Fruit fly (Drosophila melanogaster): ENCODE measurements around the gene mtd.

Gene mtd

dm6 chr3R:5350393-5350972 lies at the start of gene mtd:
mtd (minus strand) TSS chr3R:5350443.
- TF ChIP-seq noc (tag; optimal IDR thresholded peaks at IDR 0.05), result no peak

dm6 chr3R:5399096-5399495 lies 48.9 kb upstream of the mtd start, which contains the start of gene Or83a:
Or83a (minus strand) TSS chr3R:5399196.
- TF ChIP-seq noc (tag; optimal IDR thresholded peaks at IDR 0.05), result no peak

dm6 chr3R:5395210-5395609 lies 45.0 kb upstream of the mtd start:
- no peak for TF ChIP-seq noc (tag; optimal IDR thresholded peaks at IDR 0.05)

dm6 chr3R:5393742-5394391 lies 43.6 kb upstream of the mtd start, which contains the start of gene CG1172:
CG1172 (plus strand) TSS chr3R:5393922.
- no peak for TF ChIP-seq noc (tag; optimal IDR thresholded peaks at IDR 0.05)

dm6 chr3R:5392621-5393020 lies 42.4 kb upstream of the mtd start, which contains the start of gene kkv:
kkv (minus strand) TSS chr3R:5392866.
- no peak for TF ChIP-seq noc (tag; optimal IDR thresholded peaks at IDR 0.05)

- TF ChIP-seq noc (tag; optimal IDR thresholded peaks at IDR 0.05), result no peak
Measured at dm6 chr3R:5392033-5392432, 41.8 kb upstream of the mtd start.

- TF ChIP-seq noc (tag; optimal IDR thresholded peaks at IDR 0.05), result no peak
Measured at dm6 chr3R:5390095-5390663, 39.9 kb upstream of the mtd start.

dm6 chr3R:5389435-5389834 lies 39.2 kb upstream of the mtd start:
- no peak for TF ChIP-seq noc (tag; optimal IDR thresholded peaks at IDR 0.05)

- no peak for TF ChIP-seq noc (tag; optimal IDR thresholded peaks at IDR 0.05)
Measured at dm6 chr3R:5389034-5389433, 38.8 kb upstream of the mtd start.

dm6 chr3R:5387996-5388395 lies 37.8 kb upstream of the mtd start:
- TF ChIP-seq noc (tag; optimal IDR thresholded peaks at IDR 0.05), result no peak

dm6 chr3R:5387564-5387963 lies 37.3 kb upstream of the mtd start, which contains the start of gene CG14668:
CG14668 (minus strand) TSS chr3R:5387664.
- no peak for TF ChIP-seq noc (tag; optimal IDR thresholded peaks at IDR 0.05)

dm6 chr3R:5385761-5386160 lies 35.5 kb upstream of the mtd start:
- no peak for TF ChIP-seq noc (tag; optimal IDR thresholded peaks at IDR 0.05)

- no peak for TF ChIP-seq noc (tag; optimal IDR thresholded peaks at IDR 0.05)
Measured at dm6 chr3R:5376612-5377011, 26.4 kb upstream of the mtd start, which contains the start of gene 7B2. 7B2 (plus strand) TSS chr3R:5376780.

- TF ChIP-seq noc (tag; optimal IDR thresholded peaks at IDR 0.05), result no peak
Measured at dm6 chr3R:5374720-5375119, 24.5 kb upstream of the mtd start, which contains the start of the genes hd and CG14667. hd (minus strand) TSS chr3R:5374962. CG14667 (plus strand) TSS chr3R:5375022.

- TF ChIP-seq noc (tag; optimal IDR thresholded peaks at IDR 0.05), result peak; percentile 51
Measured at dm6 chr3R:5371563-5371962, 21.3 kb upstream of the mtd start, which contains the start of gene Polr2F. Polr2F (plus strand) TSS chr3R:5371795.

- no peak for TF ChIP-seq noc (tag; optimal IDR thresholded peaks at IDR 0.05)
Measured at dm6 chr3R:5369490-5370001, 19.3 kb upstream of the mtd start, which contains the start of the genes CG31542 and CG34277. CG31542 (plus strand) TSS chr3R:5369540. CG34277 (plus strand) TSS chr3R:5369540.

Data from whole organism, larva.